Fruit fly (Drosophila melanogaster): ENCODE data around the gene sc.

The sc gene

DNA sequence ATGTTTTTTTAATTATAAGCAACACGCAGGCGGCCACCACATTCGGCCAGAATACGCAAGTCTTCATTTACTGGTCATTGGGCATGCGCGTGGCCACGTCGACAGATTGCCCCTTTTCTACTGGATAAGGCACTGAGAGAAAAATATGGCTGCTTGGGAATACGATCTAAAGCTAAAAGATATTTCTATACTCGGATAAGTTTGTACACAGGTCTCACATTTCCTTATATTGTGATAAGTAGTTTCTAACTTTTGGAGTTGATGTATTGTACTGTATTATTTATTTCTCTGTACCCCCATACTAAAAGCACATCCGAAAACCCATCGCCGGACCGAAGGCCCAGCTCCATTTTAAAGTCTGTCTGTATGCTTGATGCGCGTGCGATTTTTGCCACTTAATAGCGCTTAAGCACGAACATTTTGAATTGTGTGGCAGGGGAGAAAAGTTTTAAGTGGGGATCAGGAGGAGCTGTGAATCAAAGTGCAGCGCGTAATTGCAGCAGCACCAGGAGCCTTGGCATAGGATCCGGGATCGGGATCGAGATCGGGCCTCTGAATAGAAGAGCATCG, 48.2 kb downstream of the sc start (continued):
- TF ChIP-seq Ets21C (GFP tag; optimal IDR thresholded peaks at IDR 0.05), result peak; percentile 25
- TF ChIP-seq Hr38 (GFP tag; optimal IDR thresholded peaks at IDR 0.05), result no peak
- TF ChIP-seq ss (GFP tag; optimal IDR thresholded peaks at IDR 0.05), result peak; percentile 73 to 96
- peak; percentile 23 for TF ChIP-seq CG16779 (tag; optimal IDR thresholded peaks at IDR 0.05)
- peak; percentile 30 for TF ChIP-seq Sox102F (GFP tag; optimal IDR thresholded peaks at IDR 0.05)
- TF ChIP-seq CG3919 (GFP tag; optimal IDR thresholded peaks at IDR 0.05), result peak; percentile 71
- TF ChIP-seq pdm3 (GFP tag; optimal IDR thresholded peaks at IDR 0.05), result peak; percentile 60
- peak; percentile 77 for TF ChIP-seq CG10631 (GFP tag; optimal IDR thresholded peaks at IDR 0.05)
- peak; percentile 69 for TF ChIP-seq acj6 (GFP tag; optimal IDR thresholded peaks at IDR 0.05)
- peak; percentile 60 for TF ChIP-seq achi (GFP tag; optimal IDR thresholded peaks at IDR 0.05)
- TF ChIP-seq fd59A (GFP tag; optimal IDR thresholded peaks at IDR 0.05), result peak; percentile 75
- TF ChIP-seq salr (GFP tag; optimal IDR thresholded peaks at IDR 0.05), result peak in 1 of 2 experiments; percentile 60
- peak; percentile 58 for TF ChIP-seq cyc (GFP tag; optimal IDR thresholded peaks at IDR 0.05)
- peak; percentile 75 for TF ChIP-seq Ets96B (tag; optimal IDR thresholded peaks at IDR 0.05)
- peak; percentile 71 for TF ChIP-seq esn (GFP tag; optimal IDR thresholded peaks at IDR 0.05)
- peak; percentile 44 for TF ChIP-seq net (GFP tag; optimal IDR thresholded peaks at IDR 0.05)
- peak; percentile 58 for TF ChIP-seq lz (GFP tag; optimal IDR thresholded peaks at IDR 0.05)
- peak; percentile 43 for TF ChIP-seq CG8632 (GFP tag; optimal IDR thresholded peaks at IDR 0.05)
- no peak for TF ChIP-seq Gug (GFP tag; IDR thresholded peaks at IDR 0.05)
- peak; percentile 27 for TF ChIP-seq CG8319 (GFP tag; optimal IDR thresholded peaks at IDR 0.05)
- TF ChIP-seq CG10669 (GFP tag; optimal IDR thresholded peaks at IDR 0.05), result peak; percentile 77
- TF ChIP-seq Sox14 (GFP tag; optimal IDR thresholded peaks at IDR 0.05), result peak; percentile 60

DNA sequence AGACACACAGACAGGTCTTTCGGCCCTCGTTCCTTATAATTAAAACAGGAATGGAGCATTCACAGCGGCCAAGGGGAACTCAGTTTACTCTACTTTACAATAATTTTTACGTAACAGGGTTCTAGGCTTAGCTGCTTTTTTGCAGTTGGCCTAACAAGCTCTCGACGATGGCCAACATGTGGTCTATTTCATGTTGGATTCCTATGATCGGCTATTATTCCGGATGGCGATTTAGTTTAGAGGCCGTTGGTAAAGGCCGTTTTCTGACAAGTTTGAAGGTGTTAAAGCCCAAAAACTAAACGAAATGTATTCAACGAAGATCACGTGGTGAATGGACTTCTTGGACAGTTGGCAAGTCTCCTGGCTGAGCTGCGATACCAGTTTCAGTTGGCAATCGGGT, 50.1 kb downstream of the sc start:
- TF ChIP-seq Ets21C (GFP tag; optimal IDR thresholded peaks at IDR 0.05) (no peak), topi (GFP tag; optimal IDR thresholded peaks at IDR 0.05) (peak; percentile 55), CG11294 (GFP tag; IDR thresholded peaks at IDR 0.05) (no peak), CG6276 (GFP tag; optimal IDR thresholded peaks at IDR 0.05) (no peak), CG10631 (GFP tag; optimal IDR thresholded peaks at IDR 0.05) (no peak), CG8119 (GFP tag; IDR thresholded peaks at IDR 0.05) (no peak), fkh (GFP tag; optimal IDR thresholded peaks at IDR 0.05) (no peak), Ets96B (tag; optimal IDR thresholded peaks at IDR 0.05) (peak; percentile 30), Hr4 (GFP tag; optimal IDR thresholded peaks at IDR 0.05) (no peak), svp (GFP tag) (peak; percentile 80), CG3032 (tag; optimal IDR thresholded peaks at IDR 0.05) (peak; percentile 51), CG9139 (GFP tag; optimal IDR thresholded peaks at IDR 0.05) (no peak), CG6163 (GFP tag; IDR thresholded peaks at IDR 0.05) (no peak), salr (GFP tag; optimal IDR thresholded peaks at IDR 0.05) (no peak), Gug (GFP tag; IDR thresholded peaks at IDR 0.05) (no peak), CG1621 (tag; optimal IDR thresholded peaks at IDR 0.05) (no peak), Lpt (GFP tag; optimal IDR thresholded peaks at IDR 0.05) (no peak), net (GFP tag; optimal IDR thresholded peaks at IDR 0.05) (no peak), fd85E (GFP tag; optimal IDR thresholded peaks at IDR 0.05) (no peak), Met (GFP tag; optimal IDR thresholded peaks at IDR 0.05) (peak; percentile 43), CG32006 (GFP tag; optimal IDR thresholded peaks at IDR 0.05) (no peak), vri (GFP tag; optimal IDR thresholded peaks at IDR 0.05) (no peak), lz (GFP tag; optimal IDR thresholded peaks at IDR 0.05) (peak; percentile 36), pdm3 (GFP tag; optimal IDR thresholded peaks at IDR 0.05) (no peak), fd59A (GFP tag; optimal IDR thresholded peaks at IDR 0.05) (peak; percentile 23), dsx (GFP tag; optimal IDR thresholded peaks at IDR 0.05; ENCODE audit: poor library complexity, severe bottlenecking) (peak; percentile 37), CG7368 (GFP tag; optimal IDR thresholded peaks at IDR 0.05) (peak; percentile 4), OdsH (GFP tag; optimal IDR thresholded peaks at IDR 0.05) (peak; percentile 6), spab (GFP tag; optimal IDR thresholded peaks at IDR 0.05) (peak; percentile 37), CG16779 (tag; optimal IDR thresholded peaks at IDR 0.05) (no peak), Eip78C (GFP tag) (peak; percentile 84), Sox102F (GFP tag; optimal IDR thresholded peaks at IDR 0.05) (peak; percentile 42), CG8632 (GFP tag; optimal IDR thresholded peaks at IDR 0.05) (peak; percentile 14), Eip93F (GFP tag; optimal IDR thresholded peaks at IDR 0.05) (no peak), CG11902 (GFP tag; optimal IDR thresholded peaks at IDR 0.05) (no peak), CG3919 (GFP tag; optimal IDR thresholded peaks at IDR 0.05) (peak; percentile 9), CG8319 (GFP tag; optimal IDR thresholded peaks at IDR 0.05) (no peak), eg (GFP tag; IDR thresholded peaks at IDR 0.05) (no peak), CG10669 (GFP tag; optimal IDR thresholded peaks at IDR 0.05) (peak; percentile 46), CG34406 (GFP tag; optimal IDR thresholded peaks at IDR 0.05) (peak; percentile 5), Eip75B (GFP tag; optimal IDR thresholded peaks at IDR 0.05) (no peak)
